Fruit fly (Drosophila melanogaster) whole organism, embryonic: Measurements from ENCODE around the gene Obp93a.
A peak's percentile ranks its signal among the peaks of the same experiment; 100 is the strongest.

Experiments
- CG10543 ChIP-seq: fragments of 200-800 bp; sonication (Bioruptor generic); optimal IDR thresholded peaks from 3 replicates; lab custom pipeline; 2017; ENCODE audit warnings: missing biosample characterization, mild to moderate bottlenecking, missing genetic modification characterization, moderate library complexity
- CG11398 ChIP-seq: fragments of 200-800 bp; sonication (Bioruptor generic); optimal IDR thresholded peaks from 2 replicates; lab custom pipeline; 2016; ENCODE audit warnings: missing biosample characterization, missing genetic modification characterization
- CG11456 ChIP-seq: fragments of 200-800 bp; sonication (Bioruptor generic); IDR thresholded peaks from 3 replicates; pipeline ENCODE4 v1.3.6; 2022; ENCODE audit warnings: missing biosample characterization, missing genetic modification characterization
- CG12219 ChIP-seq: fragments of 200-800 bp; sonication (Bioruptor generic); optimal IDR thresholded peaks from 3 replicates; lab custom pipeline; 2018; ENCODE audit warnings: missing biosample characterization, mild to moderate bottlenecking, missing genetic modification characterization
- CG15011 ChIP-seq: fragments of 200-800 bp; sonication (Bioruptor generic); optimal IDR thresholded peaks from 3 replicates; lab custom pipeline; 2018; ENCODE audit warnings: missing biosample characterization, mild to moderate bottlenecking, missing genetic modification characterization
- CG1529 ChIP-seq: fragments of 200-800 bp; sonication (Bioruptor generic); optimal IDR thresholded peaks from 3 replicates; lab custom pipeline; 2018; ENCODE audit warnings: missing biosample characterization, missing genetic modification characterization
- CG1832 ChIP-seq: fragments of 200-800 bp; sonication (Bioruptor generic); optimal IDR thresholded peaks from 2 replicates; lab custom pipeline; 2017; ENCODE audit warnings: missing biosample characterization, mild to moderate bottlenecking, missing genetic modification characterization, inconsistent platforms
- CG2202 ChIP-seq: fragments of 200-800 bp; sonication (Bioruptor generic); optimal IDR thresholded peaks from 2 replicates; lab custom pipeline; 2018; ENCODE audit warnings: missing biosample characterization, mild to moderate bottlenecking, missing genetic modification characterization
- CG31365 ChIP-seq: fragments of 200-800 bp; sonication (Bioruptor generic); optimal IDR thresholded peaks from 2 replicates; lab custom pipeline; 2018; ENCODE audit warnings: missing biosample characterization, mild to moderate bottlenecking, missing genetic modification characterization
- CG34224 ChIP-seq: fragments of 200-800 bp; sonication (Bioruptor generic); IDR thresholded peaks from 3 replicates; pipeline ENCODE4 v1.3.6; 2022; ENCODE audit warnings: missing biosample characterization, missing genetic modification characterization; ENCODE audit not compliant: partially characterized antibody
- CG3726 ChIP-seq: fragments of 200-800 bp; sonication (Bioruptor generic); IDR thresholded peaks from 3 replicates; pipeline ENCODE4, ENCODE4 v1.3.6; 2022; ENCODE audit warnings: missing biosample characterization, missing genetic modification characterization
- CG6175 ChIP-seq: fragments of 200-800 bp; sonication (Bioruptor generic); IDR thresholded peaks from 3 replicates; pipeline ENCODE4 v1.3.6; 2022; ENCODE audit warnings: missing biosample characterization, missing genetic modification characterization
- CG6254 ChIP-seq: fragments of 200-800 bp; sonication (Bioruptor generic); optimal IDR thresholded peaks from 3 replicates; lab custom pipeline; 2017; ENCODE audit warnings: mild to moderate bottlenecking, missing biosample characterization, missing genetic modification reagents, missing genetic modification characterization
- CG6689 ChIP-seq: fragments of 200-800 bp; sonication (Bioruptor generic); IDR thresholded peaks from 2 replicates; pipeline ENCODE4 v1.3.6; 2022; ENCODE audit warnings: missing biosample characterization, missing genetic modification characterization
- CG6791 ChIP-seq: fragments of 200-800 bp; sonication (Bioruptor generic); IDR thresholded peaks from 3 replicates; pipeline ENCODE4 v1.3.6; 2022; ENCODE audit warnings: missing biosample characterization, missing genetic modification characterization; ENCODE audit not compliant: partially characterized antibody
- CG7372 ChIP-seq: fragments of 200-800 bp; sonication (Bioruptor generic); IDR thresholded peaks from 2 replicates; pipeline ENCODE4 v1.3.6; 2022; ENCODE audit warnings: missing biosample characterization, missing genetic modification characterization
- CG7839 ChIP-seq: fragments of 200-800 bp; sonication (Bioruptor generic); optimal IDR thresholded peaks from 3 replicates; lab custom pipeline; 2018; ENCODE audit warnings: missing biosample characterization, mild to moderate bottlenecking, missing genetic modification characterization, moderate library complexity
- CG8765 ChIP-seq: fragments of 200-800 bp; sonication (Bioruptor generic); IDR thresholded peaks from 2 replicates; pipeline ENCODE4 v1.3.6; 2022; ENCODE audit warnings: missing biosample characterization, missing genetic modification characterization
- CG9876 ChIP-seq: fragments of 200-800 bp; sonication (Bioruptor generic); optimal IDR thresholded peaks from 2 replicates; lab custom pipeline; 2016; ENCODE audit warnings: missing biosample characterization, missing genetic modification characterization
- CrebB ChIP-seq: fragments of 200-800 bp; sonication (Bioruptor generic); optimal IDR thresholded peaks from 3 replicates; lab custom pipeline; 2018; ENCODE audit warnings: missing biosample characterization, mild to moderate bottlenecking, missing genetic modification characterization
- Dad ChIP-seq: fragments of 200-800 bp; sonication (Bioruptor generic); optimal IDR thresholded peaks from 3 replicates; lab custom pipeline; 2016; ENCODE audit warnings: missing biosample characterization, missing genetic modification characterization
- Dek ChIP-seq: fragments of 200-800 bp; sonication (Bioruptor generic); optimal IDR thresholded peaks from 3 replicates; lab custom pipeline; 2019; ENCODE audit warnings: missing biosample characterization, mild to moderate bottlenecking, missing genetic modification characterization, moderate library complexity
- HHEX ChIP-seq: fragments of 200-800 bp; sonication (Bioruptor generic); optimal IDR thresholded peaks from 3 replicates; lab custom pipeline; 2017; ENCODE audit warnings: missing biosample characterization, mild to moderate bottlenecking, missing genetic modification characterization, missing genetic modification reagents
- HLH54F ChIP-seq: fragments of 200-800 bp; sonication (Bioruptor generic); optimal IDR thresholded peaks from 3 replicates; lab custom pipeline; 2016; ENCODE audit warnings: missing biosample characterization, missing genetic modification characterization
- Kr ChIP-seq: fragments of 200-800 bp; sonication (Bioruptor generic); optimal IDR thresholded peaks from 2 replicates; lab custom pipeline; 2017; ENCODE audit warnings: missing biosample characterization, mild to moderate bottlenecking, missing genetic modification characterization
- Lhr ChIP-seq: fragments of 200-800 bp; sonication (Bioruptor generic); optimal IDR thresholded peaks from 3 replicates; lab custom pipeline; 2017; ENCODE audit warnings: mild to moderate bottlenecking, missing biosample characterization, missing genetic modification reagents, missing genetic modification characterization
- Meics ChIP-seq: fragments of 200-800 bp; sonication (Bioruptor generic); optimal IDR thresholded peaks from 2 replicates; lab custom pipeline; 2017; ENCODE audit warnings: missing biosample characterization, mild to moderate bottlenecking, missing genetic modification characterization
- Rx ChIP-seq: fragments of 200-800 bp; sonication (Bioruptor generic); IDR thresholded peaks from 2 replicates; pipeline ENCODE4 v1.3.6; 2022; ENCODE audit warnings: missing biosample characterization, missing genetic modification characterization
- Scr ChIP-seq: fragments of 200-800 bp; sonication (Bioruptor generic); IDR thresholded peaks from 2 replicates; pipeline ENCODE4 v1.3.6; 2022; ENCODE audit warnings: missing biosample characterization, missing genetic modification characterization; ENCODE audit not compliant: partially characterized antibody
- Sry-β ChIP-seq: fragments of 200-800 bp; sonication (Bioruptor generic); optimal IDR thresholded peaks from 2 replicates; lab custom pipeline; 2018; ENCODE audit warnings: missing biosample characterization, mild to moderate bottlenecking, missing genetic modification characterization, moderate library complexity
- Tbp ChIP-seq: fragments of >200 bp; optimal IDR thresholded peaks from 2 replicates; lab custom pipeline; 2018; ENCODE audit warnings: missing biosample characterization, missing genetic modification characterization
- ash1 ChIP-seq: fragments of 200-800 bp; sonication (Bioruptor generic); optimal IDR thresholded peaks from 2 replicates; lab custom pipeline; 2018; ENCODE audit warnings: missing biosample characterization, mild to moderate bottlenecking, missing genetic modification characterization
- az2 ChIP-seq: fragments of 200-800 bp; sonication (Bioruptor generic); optimal IDR thresholded peaks from 3 replicates; lab custom pipeline; 2016; ENCODE audit warnings: missing biosample characterization, missing genetic modification characterization
- cad ChIP-seq: fragments of >200 bp; optimal IDR thresholded peaks from 2 replicates; lab custom pipeline; 2017; ENCODE audit warnings: missing biosample characterization, missing genetic modification characterization
- dati ChIP-seq: fragments of 200-800 bp; sonication (Bioruptor generic); IDR thresholded peaks from 2 replicates; pipeline ENCODE4 v1.3.6; 2022; ENCODE audit warnings: missing biosample characterization, missing genetic modification characterization
- dm ChIP-seq: fragments of 200-800 bp; sonication (Bioruptor generic); optimal IDR thresholded peaks from 3 replicates; lab custom pipeline; 2016; ENCODE audit warnings: missing biosample characterization, missing genetic modification characterization
- gt ChIP-seq: fragments of 200-800 bp; sonication (Bioruptor generic); IDR thresholded peaks from 2 replicates; pipeline ENCODE4 v1.3.6; 2022; ENCODE audit warnings: missing biosample characterization, missing genetic modification characterization
- klu ChIP-seq: fragments of 200-800 bp; sonication (Bioruptor generic); IDR thresholded peaks from 2 replicates; pipeline ENCODE4 v1.3.6; 2022; ENCODE audit warnings: missing biosample characterization, missing genetic modification characterization
- lbe ChIP-seq: fragments of 200-800 bp; sonication (Bioruptor generic); optimal IDR thresholded peaks from 2 replicates; lab custom pipeline; 2016; ENCODE audit warnings: missing biosample characterization, mild to moderate bottlenecking, missing genetic modification characterization
- lilli ChIP-seq: fragments of 200-800 bp; sonication (Bioruptor generic); optimal IDR thresholded peaks from 3 replicates; lab custom pipeline; 2016; ENCODE audit warnings: missing biosample characterization, missing genetic modification characterization
- nau ChIP-seq: fragments of 200-800 bp; sonication (Bioruptor generic); optimal IDR thresholded peaks from 3 replicates; lab custom pipeline; 2017; ENCODE audit warnings: missing biosample characterization, mild to moderate bottlenecking, missing genetic modification characterization, missing genetic modification reagents
- nerfin-2 ChIP-seq: fragments of 200-800 bp; sonication (Bioruptor generic); IDR thresholded peaks from 2 replicates; pipeline ENCODE4 v1.3.6; 2022; ENCODE audit warnings: missing biosample characterization, missing genetic modification characterization; ENCODE audit not compliant: partially characterized antibody
- prd ChIP-seq, 3 experiments: fragments of >200 bp in 2 of 3; fragments of 200-800 bp in 1 of 3; sonication (Bioruptor generic) in 1 of 3; optimal IDR thresholded peaks in 2 of 3; IDR thresholded peaks in 1 of 3; 2 replicates in 2 of 3; 3 replicates in 1 of 3; pipeline versions ENCODE4 v1.3.6 to Lab custom; 2017 to 2022; ENCODE audit warnings: missing biosample characterization in 1 of 3, missing genetic modification characterization in 1 of 3
- sim ChIP-seq: fragments of 200-800 bp; sonication (Bioruptor generic); IDR thresholded peaks from 2 replicates; pipeline ENCODE4 v1.3.6; 2022; ENCODE audit warnings: missing biosample characterization, missing genetic modification characterization
- sqz ChIP-seq: fragments of 200-800 bp; sonication (Bioruptor generic); optimal IDR thresholded peaks from 3 replicates; lab custom pipeline; 2018; ENCODE audit warnings: missing biosample characterization, mild to moderate bottlenecking, missing genetic modification characterization
- sug ChIP-seq: fragments of 200-800 bp; optimal IDR thresholded peaks from 2 replicates; lab custom pipeline; 2019; ENCODE audit warnings: missing biosample characterization, mild to moderate bottlenecking, missing genetic modification characterization, moderate library complexity
- tll ChIP-seq, 2 experiments: fragments of 200-800 bp in 1 of 2; fragments of >200 bp in 1 of 2; sonication (Bioruptor generic) in 1 of 2; optimal IDR thresholded peaks; 2 replicates each; lab custom pipeline; 2017 to 2019; ENCODE audit warnings: missing biosample characterization in 2 of 2, missing genetic modification characterization in 2 of 2, mild to moderate bottlenecking in 1 of 2, moderate library complexity in 1 of 2
- vvl ChIP-seq: fragments of 200-800 bp; sonication (Bioruptor generic); IDR thresholded peaks from 2 replicates; pipeline ENCODE4 v1.3.6; 2022; ENCODE audit warnings: missing biosample characterization, missing genetic modification characterization
- z ChIP-seq: fragments of 200-800 bp; sonication (Bioruptor generic); IDR thresholded peaks from 3 replicates; pipeline ENCODE4 v1.3.6; 2022; ENCODE audit warnings: missing biosample characterization, missing genetic modification characterization
- zf30C ChIP-seq: fragments of 200-800 bp; sonication (Bioruptor generic); optimal IDR thresholded peaks from 3 replicates; lab custom pipeline; 2018; ENCODE audit warnings: missing biosample characterization, mild to moderate bottlenecking, missing genetic modification characterization

The Obp93a gene

dm6 chr3R:21155931-21156488 is 26.5 kb upstream of the Obp93a start (continued):
- no peak for TF ChIP-seq nau (GFP tag; lab: Kevin White, UChicago)
- no peak for TF ChIP-seq dati (GFP tag; lab: Robert Waterston, UW)
- no peak for TF ChIP-seq CG9876 (GFP tag; lab: Kevin White, UChicago)
- no peak for TF ChIP-seq z (GFP tag; lab: Robert Waterston, UW)
- TF ChIP-seq CrebB (tag; lab: Kevin White, UChicago), result no peak
- TF ChIP-seq HHEX (GFP tag; lab: Kevin White, UChicago), result no peak
- TF ChIP-seq dm (GFP tag; lab: Kevin White, UChicago), result no peak
- TF ChIP-seq nerfin-2, result no peak
- TF ChIP-seq cad (GFP tag; lab: Kevin White, UChicago), result no peak
- TF ChIP-seq ash1 (GFP tag; lab: Kevin White, UChicago), result no peak
- no peak for TF ChIP-seq CG12219 (GFP tag; lab: Kevin White, UChicago)
- no peak for TF ChIP-seq Rx (GFP tag; lab: Robert Waterston, UW)
- no peak for TF ChIP-seq CG3726 (GFP tag; lab: Robert Waterston, UW)
- TF ChIP-seq zf30C (GFP tag; lab: Kevin White, UChicago), result no peak
- 0 out of 2 replicates have a peak, but pooled peaks have one; percentile 7 for TF ChIP-seq vvl (GFP tag; lab: Robert Waterston, UW)
- no peak for TF ChIP-seq CG7372 (GFP tag; lab: Robert Waterston, UW)
- no peak for TF ChIP-seq Meics (GFP tag; lab: Kevin White, UChicago)
- no peak for TF ChIP-seq CG10543 (GFP tag; lab: Kevin White, UChicago)
- TF ChIP-seq Dad (GFP tag; lab: Kevin White, UChicago), result no peak
- TF ChIP-seq CG34224, result peak; percentile 67
- peak; percentile 51; the same call in 2 of the 3 replicates for TF ChIP-seq CG6791 (GFP tag; lab: Robert Waterston, UW)
- no peak for TF ChIP-seq tll (GFP tag; optimal IDR thresholded peaks at IDR 0.05; lab: Kevin White, UChicago)
- peak; percentile 94 for TF ChIP-seq Lhr (GFP tag; lab: Kevin White, UChicago)
- TF ChIP-seq CG6175 (GFP tag; lab: Robert Waterston, UW), result no peak
- no peak for TF ChIP-seq gt (GFP tag; lab: Robert Waterston, UW)
- no peak for TF ChIP-seq Tbp (GFP tag; lab: Kevin White, UChicago)
- peak; percentile 7 for TF ChIP-seq CG7839 (tag; lab: Kevin White, UChicago)
- no peak for TF ChIP-seq CG11456 (GFP tag; lab: Robert Waterston, UW)
- TF ChIP-seq lilli (GFP tag; lab: Kevin White, UChicago), result peak; percentile 29
- TF ChIP-seq sim, result no peak
- TF ChIP-seq CG1832 (GFP tag; lab: Kevin White, UChicago), result no peak
- TF ChIP-seq CG15011, result no peak
- TF ChIP-seq Scr (GFP tag; lab: Robert Waterston, UW), result peak; percentile 52
- no peak for TF ChIP-seq CG6254
- TF ChIP-seq az2, result no peak
- TF ChIP-seq CG11398 (GFP tag; lab: Kevin White, UChicago), result no peak
- TF ChIP-seq HLH54F (GFP tag; lab: Kevin White, UChicago), result no peak
- TF ChIP-seq CG2202, result no peak
- no peak for TF ChIP-seq Kr (GFP tag; lab: Kevin White, UChicago)
- TF ChIP-seq CG8765 (GFP tag; lab: Robert Waterston, UW), result no peak
- TF ChIP-seq Sry-β (GFP tag; lab: Kevin White, UChicago), result no peak
- TF ChIP-seq CG1529 (GFP tag; lab: Kevin White, UChicago), result no peak
- TF ChIP-seq CG6689, result no peak
- TF ChIP-seq prd (optimal IDR thresholded peaks at IDR 0.05; lab: Kevin White, UChicago), result no peak
- TF ChIP-seq prd (GFP tag; IDR thresholded peaks at IDR 0.05; lab: Robert Waterston, UW), result no peak
- no peak for TF ChIP-seq Dek (tag; lab: Kevin White, UChicago)
- no peak for TF ChIP-seq sug
- TF ChIP-seq CG31365 (tag; lab: Kevin White, UChicago), result no peak
- TF ChIP-seq sqz (GFP tag; lab: Kevin White, UChicago), result no peak
- TF ChIP-seq lbe (GFP tag; lab: Kevin White, UChicago), result no peak
- no peak for TF ChIP-seq klu
